Worm (Caenorhabditis elegans) whole organism, midembryonic: Measurements from ENCODE around the gene F15G9.2.

Source experiments
- flt-1 ChIP-seq: fragments of 200-800 bp; sonication (Bioruptor generic); IDR thresholded peaks from 2 replicates; pipeline ENCODE4 v1.3.6; 2022; ENCODE audit warnings: missing genetic modification characterization, missing compliant biosample characterization
- ref-1 ChIP-seq: fragments of 200-800 bp; sonication (Bioruptor generic); conservative IDR thresholded peaks from 2 replicates; pipeline ENCODE4 v1.3.6; 2022; ENCODE audit warnings: missing genetic modification reagents, missing genetic modification characterization, missing compliant biosample characterization
- tab-1 ChIP-seq: fragments of 200-800 bp; sonication (Bioruptor generic); IDR thresholded peaks from 2 replicates; pipeline ENCODE4 v1.3.6; 2022; ENCODE audit warnings: missing genetic modification characterization, missing compliant biosample characterization
- ztf-23 ChIP-seq: fragments of 200-800 bp; sonication (Bioruptor generic); IDR thresholded peaks from 2 replicates; pipeline ENCODE4 v1.3.6; 2022; ENCODE audit warnings: missing genetic modification reagents, missing genetic modification characterization, missing compliant biosample characterization

DNA sequence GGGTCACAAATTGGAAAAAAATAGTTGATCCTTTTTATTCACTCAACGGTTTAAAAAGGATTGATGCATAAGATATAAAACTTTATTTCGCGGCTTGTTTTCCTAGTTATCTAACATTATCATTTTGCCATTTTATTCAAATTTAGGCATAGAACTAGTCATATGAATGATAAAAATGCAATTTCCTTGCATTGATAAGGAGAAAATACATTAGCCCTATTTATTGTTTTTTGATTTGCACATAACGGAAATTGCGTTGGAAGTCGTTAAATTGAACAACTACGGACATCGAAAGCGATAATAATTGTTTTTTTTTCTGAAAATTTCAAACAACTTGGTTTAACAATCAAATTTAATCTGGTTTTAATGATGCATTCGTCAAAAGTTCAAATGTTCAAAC is 26.2 kb downstream of the F15G9.2 start:
- TF ChIP-seq ztf-23 (GFP tag; lab: Robert Waterston, UW) (no peak), tab-1 (GFP tag; lab: Robert Waterston, UW) (no peak), ref-1 (GFP tag; lab: Robert Waterston, UW) (no peak), flt-1 (GFP tag; lab: Robert Waterston, UW) (no peak)
